Worm (Caenorhabditis elegans) whole organism, late embryonic: ENCODE data around the gene Y45G5AM.7.

Experiments
- K02D7.2 ChIP-seq: sonication (generic microtip); optimal IDR thresholded peaks from 2 replicates; lab custom pipeline; 2017; ENCODE audit warnings: mild to moderate bottlenecking, missing genetic modification characterization, missing compliant biosample characterization
- Y22D7AL.16 ChIP-seq: sonication (generic microtip); optimal IDR thresholded peaks from 2 replicates; lab custom pipeline; 2016; ENCODE audit warnings: missing genetic modification characterization, missing compliant biosample characterization
- ceh-30 ChIP-seq: fragments of 150-350 bp; optimal IDR thresholded peaks from 2 replicates; lab custom pipeline; 2014; ENCODE audit warnings: missing biosample characterization, missing genetic modification characterization
- ceh-31 ChIP-seq: sonication (generic microtip); optimal IDR thresholded peaks from 2 replicates; lab custom pipeline; 2016; ENCODE audit warnings: missing genetic modification characterization, missing compliant biosample characterization
- ceh-6 ChIP-seq: fragments of 200-800 bp; sonication (Bioruptor generic); optimal IDR thresholded peaks from 2 replicates; lab custom pipeline; 2018; ENCODE audit warnings: mild to moderate bottlenecking, missing genetic modification characterization, missing compliant biosample characterization
- ceh-9 ChIP-seq: sonication (generic microtip); optimal IDR thresholded peaks from 2 replicates; lab custom pipeline; 2016; ENCODE audit warnings: mild to moderate bottlenecking, missing genetic modification characterization, inconsistent platforms, missing compliant biosample characterization
- che-1 ChIP-seq: sonication (generic microtip); optimal IDR thresholded peaks from 2 replicates; lab custom pipeline; 2016; ENCODE audit warnings: mild to moderate bottlenecking, missing genetic modification characterization, missing compliant biosample characterization
- fax-1 ChIP-seq: sonication (generic microtip); optimal IDR thresholded peaks from 2 replicates; lab custom pipeline; 2016; ENCODE audit warnings: missing genotype, missing genetic modification characterization, missing compliant biosample characterization
- fkh-10 ChIP-seq: fragments of 150-350 bp; optimal IDR thresholded peaks from 2 replicates; lab custom pipeline; 2014; ENCODE audit warnings: missing biosample characterization, missing genetic modification reagents, missing genetic modification characterization
- fkh-6 ChIP-seq: sonication (generic microtip); optimal IDR thresholded peaks from 2 replicates; lab custom pipeline; 2016; ENCODE audit warnings: missing genetic modification characterization, missing compliant biosample characterization
- lin-11 ChIP-seq: fragments of 200-800 bp; sonication (Bioruptor generic); optimal IDR thresholded peaks from 2 replicates; lab custom pipeline; 2018; ENCODE audit warnings: mild to moderate bottlenecking, missing genetic modification characterization, missing compliant biosample characterization
- madf-2 ChIP-seq: sonication (generic microtip); optimal IDR thresholded peaks from 2 replicates; lab custom pipeline; 2017; ENCODE audit warnings: missing genetic modification characterization, missing compliant biosample characterization
- nhr-11 ChIP-seq: fragments of 150-350 bp; optimal IDR thresholded peaks from 2 replicates; lab custom pipeline; 2014; ENCODE audit warnings: missing biosample characterization, missing genetic modification characterization
- nhr-232 ChIP-seq: sonication (generic microtip); optimal IDR thresholded peaks from 2 replicates; lab custom pipeline; 2016; ENCODE audit warnings: missing genetic modification characterization, missing compliant biosample characterization
- npax-4 ChIP-seq: sonication (generic microtip); optimal IDR thresholded peaks from 2 replicates; lab custom pipeline; 2016; ENCODE audit warnings: missing genetic modification characterization, missing compliant biosample characterization
- pha-2 ChIP-seq: sonication (generic microtip); optimal IDR thresholded peaks from 2 replicates; lab custom pipeline; 2017; ENCODE audit warnings: mild to moderate bottlenecking, missing genetic modification characterization, missing compliant biosample characterization
- pha-4 ChIP-seq: fragments of 150-350 bp; optimal IDR thresholded peaks from 2 replicates; lab custom pipeline; 2018; ENCODE audit warnings: missing biosample characterization, missing genetic modification reagents, missing genetic modification characterization
- ref-2 ChIP-seq: sonication (generic microtip); optimal IDR thresholded peaks from 2 replicates; lab custom pipeline; 2016; ENCODE audit warnings: missing genetic modification characterization, missing compliant biosample characterization
- rnt-1 ChIP-seq: sonication (generic microtip); optimal IDR thresholded peaks from 2 replicates; lab custom pipeline; 2016; ENCODE audit warnings: missing genetic modification characterization, missing compliant biosample characterization
- sox-4 ChIP-seq: sonication (generic microtip); optimal IDR thresholded peaks from 2 replicates; lab custom pipeline; 2017; ENCODE audit warnings: mild to moderate bottlenecking, missing genetic modification characterization, inconsistent platforms, missing compliant biosample characterization
- syd-9 ChIP-seq: sonication (generic microtip); optimal IDR thresholded peaks from 2 replicates; lab custom pipeline; 2016; ENCODE audit warnings: mild to moderate bottlenecking, missing genetic modification characterization, moderate library complexity, missing compliant biosample characterization

Y45G5AM.7 gene

DNA sequence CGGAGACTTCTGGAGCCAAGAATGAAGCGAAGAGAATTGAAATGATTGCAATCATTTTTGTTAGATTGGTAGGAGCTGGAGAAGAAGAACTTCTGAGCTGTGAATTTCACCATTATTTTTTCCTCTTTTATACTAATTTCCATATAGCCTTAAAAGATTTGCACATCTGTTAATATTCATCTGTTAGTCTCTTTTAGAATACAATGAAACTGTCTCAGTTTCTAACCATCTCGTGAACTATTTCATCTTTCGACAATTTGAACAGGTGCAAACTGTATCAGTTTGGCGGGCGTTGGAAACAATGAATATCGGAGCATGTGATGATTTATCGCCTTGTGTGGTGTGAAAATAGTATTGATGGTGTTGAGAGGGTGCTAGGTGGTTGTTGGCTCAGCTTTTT lies 47.6 kb downstream of the Y45G5AM.7 start, which contains the start of gene phat-5:
Gene phat-5, minus strand, starts transcription at position 101 of the 400 bp plus-strand sequence.
- TF ChIP-seq ceh-6 (GFP tag; lab: Kevin White, UChicago) = no peak
- TF ChIP-seq nhr-232 (tag; lab: Kevin White, UChicago) = no peak
- no peak for TF ChIP-seq pha-2 (tag; lab: Kevin White, UChicago)
- no peak for TF ChIP-seq ceh-30 (tag; lab: Kevin White, UChicago)
- TF ChIP-seq fkh-10 (GFP tag; lab: Kevin White, UChicago) = no peak
- TF ChIP-seq rnt-1 = no peak
- TF ChIP-seq nhr-11 (tag; lab: Kevin White, UChicago) = no peak

DNA sequence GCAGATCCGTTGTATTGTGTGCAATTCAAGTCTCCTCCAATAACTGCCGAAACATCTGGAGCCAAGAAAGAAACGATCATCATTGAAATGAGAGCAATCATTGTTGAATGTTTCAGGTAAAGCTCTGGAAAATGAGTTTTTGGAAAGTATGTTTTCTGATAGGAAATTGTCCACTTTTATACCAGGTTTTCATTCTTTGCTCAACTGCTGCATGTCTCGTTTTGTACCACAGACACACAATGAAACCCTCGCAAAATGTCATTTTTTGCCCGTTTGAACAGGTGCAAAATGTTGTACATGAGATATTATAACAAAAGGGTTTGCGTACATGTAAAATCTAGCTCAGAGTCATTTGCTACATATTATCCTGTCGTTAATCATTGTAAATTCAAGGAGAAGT lies 49.4 kb downstream of the Y45G5AM.7 start, which contains the start of gene T05B4.10:
Gene T05B4.10, minus strand, starts transcription at position 101 of the 400 bp plus-strand sequence.
- TF ChIP-seq fkh-6 (tag; lab: Kevin White, UChicago) (no peak), pha-4 (tag; lab: Kevin White, UChicago) (no peak), ceh-9 (tag; lab: Kevin White, UChicago) (no peak), che-1 (tag; lab: Kevin White, UChicago) (no peak), lin-11 (no peak)

DNA sequence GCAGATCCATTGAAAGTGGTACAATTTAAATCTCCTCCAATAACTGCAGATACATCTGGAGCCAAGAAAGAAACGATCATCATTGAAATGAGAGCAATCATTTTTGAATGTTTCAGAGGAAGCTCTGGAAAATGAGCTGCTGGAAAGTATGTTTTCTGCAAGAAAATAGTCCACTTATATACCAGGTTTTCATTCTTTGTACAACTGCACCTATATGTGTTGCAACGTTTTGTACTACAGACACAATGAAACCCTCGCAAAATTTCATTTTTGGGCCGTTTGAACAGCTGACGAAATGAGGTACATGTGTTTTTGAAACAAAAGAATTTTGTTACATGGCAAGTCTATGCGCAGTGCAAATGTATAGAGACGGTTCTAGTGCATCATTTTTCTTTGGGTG lies 51.7 kb downstream of the Y45G5AM.7 start, which contains the start of gene T05B4.9:
Gene T05B4.9, minus strand, starts transcription at position 101 of the 400 bp plus-strand sequence.
- TF ChIP-seq syd-9 = no peak
- TF ChIP-seq K02D7.2 (tag; lab: Kevin White, UChicago) = no peak
- TF ChIP-seq fax-1 (tag; lab: Kevin White, UChicago) = no peak
- no peak for TF ChIP-seq Y22D7AL.16 (tag; lab: Kevin White, UChicago)
- TF ChIP-seq pha-2 (tag; lab: Kevin White, UChicago) = no peak
- no peak for TF ChIP-seq madf-2 (tag; lab: Kevin White, UChicago)
- no peak for TF ChIP-seq sox-4 (tag; lab: Kevin White, UChicago)
- TF ChIP-seq ceh-31 = no peak
- no peak for TF ChIP-seq npax-4
- no peak for TF ChIP-seq ref-2 (tag; lab: Kevin White, UChicago)
